Fruit fly (Drosophila melanogaster) whole organism, embryonic: ENCODE data around the gene mts.

Experiments used
- Abd-B ChIP-seq: fragments of 200-800 bp; sonication (Bioruptor generic); optimal IDR thresholded peaks from 2 replicates; lab custom pipeline; 2018; ENCODE audit warnings: missing biosample characterization, mild to moderate bottlenecking, missing genetic modification characterization, moderate library complexity
- Atf6 ChIP-seq: fragments of 200-800 bp; sonication (Bioruptor generic); IDR thresholded peaks from 2 replicates; pipeline ENCODE4 v1.3.6; 2022; ENCODE audit warnings: missing biosample characterization, missing genetic modification characterization
- B-H1 ChIP-seq: fragments of 200-800 bp; sonication (Bioruptor generic); IDR thresholded peaks from 3 replicates; pipeline ENCODE4 v1.3.6; 2022; ENCODE audit warnings: missing biosample characterization, missing genetic modification characterization
- CG11093 ChIP-seq: fragments of 200-800 bp; sonication (Bioruptor generic); IDR thresholded peaks from 3 replicates; pipeline ENCODE4 v1.3.6; 2022; ENCODE audit warnings: missing biosample characterization, missing genetic modification characterization
- CG11398 ChIP-seq: fragments of 200-800 bp; sonication (Bioruptor generic); optimal IDR thresholded peaks from 2 replicates; lab custom pipeline; 2016; ENCODE audit warnings: missing biosample characterization, missing genetic modification characterization
- CG11695 ChIP-seq: fragments of 200-800 bp; sonication (Bioruptor generic); IDR thresholded peaks from 3 replicates; pipeline ENCODE4 v1.3.6; 2022; ENCODE audit warnings: missing biosample characterization, missing genetic modification characterization
- CG13624 ChIP-seq: fragments of 200-800 bp; sonication (Bioruptor generic); optimal IDR thresholded peaks from 2 replicates; lab custom pipeline; 2016; ENCODE audit warnings: missing biosample characterization, missing genetic modification characterization
- CG14860 ChIP-seq: fragments of 200-800 bp; sonication (Bioruptor generic); IDR thresholded peaks from 3 replicates; pipeline ENCODE4 v1.3.6; 2022; ENCODE audit warnings: missing biosample characterization, missing genetic modification characterization; ENCODE audit not compliant: partially characterized antibody
- CG1603 ChIP-seq: fragments of 200-800 bp; sonication (Bioruptor generic); optimal IDR thresholded peaks from 2 replicates; lab custom pipeline; 2019; ENCODE audit warnings: missing biosample characterization, mild to moderate bottlenecking, missing genetic modification characterization, moderate library complexity
- CG1832 ChIP-seq: fragments of 200-800 bp; sonication (Bioruptor generic); optimal IDR thresholded peaks from 2 replicates; lab custom pipeline; 2017; ENCODE audit warnings: missing biosample characterization, mild to moderate bottlenecking, missing genetic modification characterization, inconsistent platforms
- CG3163 ChIP-seq: fragments of 200-800 bp; sonication (Bioruptor generic); optimal IDR thresholded peaks from 3 replicates; lab custom pipeline; 2016; ENCODE audit warnings: missing biosample characterization, missing genetic modification characterization
- CG3726 ChIP-seq: fragments of 200-800 bp; sonication (Bioruptor generic); IDR thresholded peaks from 3 replicates; pipeline ENCODE4, ENCODE4 v1.3.6; 2022; ENCODE audit warnings: missing biosample characterization, missing genetic modification characterization
- CG42726 ChIP-seq: fragments of 200-800 bp; sonication (Bioruptor generic); IDR thresholded peaks from 2 replicates; pipeline ENCODE4 v1.3.6; 2022; ENCODE audit warnings: missing biosample characterization, missing genetic modification characterization; ENCODE audit not compliant: partially characterized antibody
- CG4328 ChIP-seq: fragments of 200-800 bp; sonication (Bioruptor generic); optimal IDR thresholded peaks from 3 replicates; lab custom pipeline; 2017; ENCODE audit warnings: missing biosample characterization, missing genetic modification reagents, missing genetic modification characterization
- CG4854 ChIP-seq: fragments of 200-800 bp; sonication (Bioruptor generic); optimal IDR thresholded peaks from 2 replicates; lab custom pipeline; 2016; ENCODE audit warnings: missing biosample characterization, missing genetic modification characterization, inconsistent platforms
- CG6683 ChIP-seq: fragments of 200-800 bp; sonication (Bioruptor generic); optimal IDR thresholded peaks from 2 replicates; lab custom pipeline; 2017; ENCODE audit warnings: missing biosample characterization, mild to moderate bottlenecking, missing genetic modification characterization, missing genetic modification reagents
- CG6854 ChIP-seq: fragments of 200-800 bp; sonication (Bioruptor generic); optimal IDR thresholded peaks from 3 replicates; lab custom pipeline; 2017; ENCODE audit warnings: missing biosample characterization, mild to moderate bottlenecking, missing genetic modification characterization
- CG7786 ChIP-seq: fragments of 200-800 bp; sonication (Bioruptor generic); optimal IDR thresholded peaks from 2 replicates; lab custom pipeline; 2016; ENCODE audit warnings: missing biosample characterization, missing genetic modification characterization
- CG8478 ChIP-seq: fragments of >200 bp; optimal IDR thresholded peaks from 2 replicates; lab custom pipeline; 2018
- CG8924 ChIP-seq: fragments of 200-800 bp; optimal IDR thresholded peaks from 3 replicates; lab custom pipeline; 2019; ENCODE audit warnings: missing biosample characterization, mild to moderate bottlenecking, missing genetic modification characterization, moderate library complexity
- CG9215 ChIP-seq: fragments of 200-800 bp; sonication (Bioruptor generic); IDR thresholded peaks from 2 replicates; pipeline ENCODE4 v1.3.6; 2022; ENCODE audit warnings: missing biosample characterization, missing genetic modification characterization
- Dip2 ChIP-seq: fragments of 200-800 bp; sonication (Bioruptor generic); IDR thresholded peaks from 2 replicates; pipeline ENCODE4 v1.3.6; 2022; ENCODE audit warnings: missing biosample characterization, missing genetic modification characterization
- Dp ChIP-seq: fragments of 200-800 bp; sonication (Bioruptor generic); optimal IDR thresholded peaks from 2 replicates; lab custom pipeline; 2018; ENCODE audit warnings: missing biosample characterization, mild to moderate bottlenecking, missing genetic modification characterization, moderate library complexity
- Dref ChIP-seq: fragments of 200-800 bp; sonication (Bioruptor generic); IDR thresholded peaks from 2 replicates; pipeline ENCODE4 v1.3.6; 2022; ENCODE audit warnings: missing biosample characterization, missing genetic modification characterization
- Elba2 ChIP-seq: fragments of 200-800 bp; sonication (Bioruptor generic); optimal IDR thresholded peaks from 3 replicates; lab custom pipeline; 2016; ENCODE audit warnings: missing biosample characterization, missing genetic modification characterization
- Gsc ChIP-seq: fragments of 200-800 bp; sonication (Bioruptor generic); IDR thresholded peaks from 2 replicates; pipeline ENCODE4 v1.3.6; 2022; ENCODE audit warnings: missing biosample characterization, missing genetic modification characterization
- Hr78 ChIP-seq, 2 experiments: fragments of 200-800 bp in 1 of 2; fragments of >200 bp in 1 of 2; sonication (Bioruptor generic) in 1 of 2; optimal IDR thresholded peaks; 2 replicates each; lab custom pipeline; 2017 to 2019; ENCODE audit warnings: missing biosample characterization in 2 of 2, missing genetic modification characterization in 2 of 2, mild to moderate bottlenecking in 1 of 2, moderate library complexity in 1 of 2
- Max ChIP-seq: fragments of 200-800 bp; sonication (Bioruptor generic); optimal IDR thresholded peaks from 2 replicates; lab custom pipeline; 2016; ENCODE audit warnings: missing biosample characterization, mild to moderate bottlenecking, missing genetic modification characterization
- NfI ChIP-seq: fragments of 200-800 bp; sonication (Bioruptor generic); optimal IDR thresholded peaks from 3 replicates; lab custom pipeline; 2018; ENCODE audit warnings: missing biosample characterization, mild to moderate bottlenecking, missing genetic modification characterization, moderate library complexity
- Sin3A ChIP-seq: fragments of >200 bp; optimal IDR thresholded peaks from 2 replicates; lab custom pipeline; 2018
- ab ChIP-seq: fragments of 200-800 bp; sonication (Bioruptor generic); optimal IDR thresholded peaks from 2 replicates; lab custom pipeline; 2016; ENCODE audit warnings: missing biosample characterization, missing genetic modification characterization
- ato ChIP-seq: fragments of 200-800 bp; sonication (Bioruptor generic); IDR thresholded peaks from 2 replicates; pipeline ENCODE4 v1.3.6; 2022; ENCODE audit warnings: missing biosample characterization, missing genetic modification characterization; ENCODE audit not compliant: partially characterized antibody
- bab2 ChIP-seq: fragments of 200-800 bp; sonication (Bioruptor generic); optimal IDR thresholded peaks from 2 replicates; lab custom pipeline; 2016; ENCODE audit warnings: missing biosample characterization, missing genetic modification characterization
- caup ChIP-seq: fragments of 200-800 bp; sonication (Bioruptor generic); optimal IDR thresholded peaks from 3 replicates; lab custom pipeline; 2017; ENCODE audit warnings: missing biosample characterization, mild to moderate bottlenecking, missing genetic modification characterization, moderate library complexity; ENCODE audit not compliant: severe bottlenecking
- chn ChIP-seq: fragments of 200-800 bp; sonication (Bioruptor generic); optimal IDR thresholded peaks from 2 replicates; lab custom pipeline; 2016; ENCODE audit warnings: missing biosample characterization, missing genetic modification characterization
- fd96Cb ChIP-seq: fragments of 200-800 bp; sonication (Bioruptor generic); optimal IDR thresholded peaks from 2 replicates; lab custom pipeline; 2018; ENCODE audit warnings: missing biosample characterization, mild to moderate bottlenecking, missing genetic modification characterization, moderate library complexity
- fru ChIP-seq: fragments of >200 bp; optimal IDR thresholded peaks from 2 replicates; lab custom pipeline; 2017
- hth ChIP-seq: fragments of >200 bp; optimal IDR thresholded peaks from 2 replicates; lab custom pipeline; 2017; ENCODE audit warnings: inconsistent platforms
- lab ChIP-seq: fragments of 200-800 bp; sonication (Bioruptor generic); optimal IDR thresholded peaks from 3 replicates; lab custom pipeline; 2017; ENCODE audit warnings: missing biosample characterization, missing genetic modification characterization, mild to moderate bottlenecking, moderate library complexity, missing genetic modification reagents
- lmd ChIP-seq: fragments of 200-800 bp; sonication (Bioruptor generic); IDR thresholded peaks from 2 replicates; pipeline ENCODE4 v1.3.6; 2022; ENCODE audit warnings: missing biosample characterization, missing genetic modification characterization
- maf-S ChIP-seq: fragments of 200-800 bp; sonication (Bioruptor generic); optimal IDR thresholded peaks from 2 replicates; lab custom pipeline; 2016; ENCODE audit warnings: missing biosample characterization, missing genetic modification characterization
- mam ChIP-seq: fragments of 200-800 bp; sonication (Bioruptor generic); optimal IDR thresholded peaks from 3 replicates; lab custom pipeline; 2016; ENCODE audit warnings: missing biosample characterization, missing genetic modification characterization
- pita ChIP-seq: fragments of 200-800 bp; sonication (Bioruptor generic); optimal IDR thresholded peaks from 2 replicates; lab custom pipeline; 2017; ENCODE audit warnings: missing biosample characterization, mild to moderate bottlenecking, missing genetic modification characterization
- pzg ChIP-seq: fragments of 200-800 bp; sonication (Bioruptor generic); optimal IDR thresholded peaks from 3 replicates; lab custom pipeline; 2018; ENCODE audit warnings: missing biosample characterization, mild to moderate bottlenecking, missing genetic modification characterization, moderate library complexity
- shn ChIP-seq: fragments of 200-800 bp; sonication (Bioruptor generic); optimal IDR thresholded peaks from 3 replicates; lab custom pipeline; 2016; ENCODE audit warnings: missing biosample characterization, missing genetic modification characterization
- ssp ChIP-seq: fragments of 200-800 bp; sonication (Bioruptor generic); IDR thresholded peaks from 2 replicates; pipeline ENCODE4 v1.3.6; 2022; ENCODE audit warnings: missing biosample characterization, missing genetic modification characterization
- trem ChIP-seq: fragments of 200-800 bp; optimal IDR thresholded peaks from 3 replicates; lab custom pipeline; 2019; ENCODE audit warnings: missing biosample characterization, mild to moderate bottlenecking, missing genetic modification characterization, moderate library complexity
- unpg ChIP-seq: fragments of 200-800 bp; sonication (Bioruptor generic); optimal IDR thresholded peaks from 3 replicates; lab custom pipeline; 2018; ENCODE audit warnings: missing biosample characterization, mild to moderate bottlenecking, missing genetic modification characterization, moderate library complexity
- wdn ChIP-seq: fragments of 200-800 bp; sonication (Bioruptor generic); IDR thresholded peaks from 2 replicates; pipeline ENCODE4 v1.3.6; 2022; ENCODE audit warnings: missing biosample characterization, missing genetic modification characterization

The mts gene

dm6 chr2L:7810519-7810918 is 16.9 kb upstream of the mts start, which contains the start of gene Cdc14 (continued):
- TF ChIP-seq CG11093 (GFP tag; lab: Robert Waterston, UW) (no peak), CG13624 (GFP tag; lab: Kevin White, UChicago) (peak; percentile 3), CG1603 (tag; lab: Kevin White, UChicago) (peak; percentile 38), Elba2 (GFP tag; lab: Kevin White, UChicago) (no peak), lmd (GFP tag; lab: Robert Waterston, UW) (no peak)

DNA sequence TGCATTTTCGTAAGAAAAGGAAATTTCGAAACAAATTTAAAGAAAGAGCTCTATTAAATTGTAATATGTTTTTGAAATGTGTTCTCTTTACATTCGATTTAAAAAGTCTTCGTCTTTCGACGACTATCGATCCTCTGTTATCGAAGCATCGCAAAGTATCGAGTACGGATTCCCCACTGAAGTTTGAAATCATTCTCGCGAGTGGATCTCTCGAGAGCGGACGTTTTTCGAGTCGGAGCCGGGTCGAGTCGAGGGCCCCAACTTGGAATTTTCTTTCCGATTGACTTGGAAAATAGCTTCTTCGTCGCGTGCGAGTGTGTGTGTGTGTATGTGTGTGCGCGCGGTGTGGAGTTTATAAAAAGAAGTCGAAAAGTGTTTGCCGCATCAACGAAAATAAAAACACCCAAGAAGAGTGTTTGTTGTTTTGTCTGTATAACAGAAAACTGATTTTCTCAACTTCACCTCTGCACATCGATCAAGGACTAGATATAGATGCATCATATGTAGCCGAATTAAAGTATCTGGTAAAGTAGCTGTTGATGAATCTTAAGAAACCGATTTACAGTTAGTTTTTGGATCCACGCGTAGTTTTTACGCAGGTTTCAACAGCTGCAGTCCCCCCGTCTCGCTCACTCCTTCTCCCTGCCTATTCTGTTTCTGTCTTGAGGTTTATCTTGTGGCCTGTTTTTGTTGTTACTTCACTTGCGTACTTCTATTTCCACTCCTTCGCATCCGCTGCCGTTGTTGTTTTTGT is 16.0 kb upstream of the mts start, which contains the start of gene LanB1:
LanB1 (plus strand) TSS at position 190 of the 754 bp plus-strand sequence.
- TF ChIP-seq maf-S (no peak), CG3163 (GFP tag; lab: Kevin White, UChicago) (no peak), B-H1 (no peak; the same call in 2 of the 3 replicates), CG6683 (GFP tag; lab: Kevin White, UChicago) (no peak), Abd-B (no peak), Sin3A (lab: Kevin White, UChicago) (no peak), CG1832 (peak; percentile 55), ssp (no peak), fru (lab: Kevin White, UChicago) (no peak), CG4328 (GFP tag; lab: Kevin White, UChicago) (no peak), ab (no peak), bab2 (GFP tag; lab: Kevin White, UChicago) (no peak), Atf6 (no peak), Dref (GFP tag; lab: Robert Waterston, UW) (peak; percentile 69), ato (GFP tag; lab: Robert Waterston, UW) (0 out of 2 replicates have a peak, but pooled peaks have one; percentile 38), CG42726 (peak; percentile 68; the same call in 1 of the 2 replicates), hth (lab: Kevin White, UChicago) (no peak), Max (no peak), mam (GFP tag; lab: Kevin White, UChicago) (no peak), wdn (GFP tag; lab: Robert Waterston, UW) (no peak), chn (no peak), shn (GFP tag; lab: Kevin White, UChicago) (no peak), Hr78 (GFP tag; optimal IDR thresholded peaks at IDR 0.05; lab: Kevin White, UChicago) (no peak), CG11695 (GFP tag; lab: Robert Waterston, UW) (no peak), CG9215 (GFP tag; lab: Robert Waterston, UW) (no peak), caup (GFP tag; lab: Kevin White, UChicago) (peak; percentile 13), lab (GFP tag; lab: Kevin White, UChicago) (peak; percentile 12), Elba2 (GFP tag; lab: Kevin White, UChicago) (no peak), CG14860 (GFP tag; lab: Robert Waterston, UW) (no peak; the same call in 2 of the 3 replicates), NfI (no peak), Gsc (GFP tag; lab: Robert Waterston, UW) (no peak), fd96Cb (tag; lab: Kevin White, UChicago) (no peak), Dip2 (GFP tag; lab: Robert Waterston, UW) (no peak), Dp (GFP tag; lab: Kevin White, UChicago) (peak; percentile 43), CG8478 (lab: Kevin White, UChicago) (no peak), CG6854 (no peak), pita (GFP tag; lab: Kevin White, UChicago) (no peak), pzg (GFP tag; lab: Kevin White, UChicago) (peak; percentile 34), CG7786 (GFP tag; lab: Kevin White, UChicago) (no peak), CG8924 (tag; lab: Kevin White, UChicago) (peak; percentile 3), trem (tag; lab: Kevin White, UChicago) (peak; percentile 39), CG3726 (GFP tag; lab: Robert Waterston, UW) (no peak), CG4854 (GFP tag; lab: Kevin White, UChicago) (no peak), CG11398 (GFP tag; lab: Kevin White, UChicago) (no peak), unpg (GFP tag; lab: Kevin White, UChicago) (no peak)
